Fruit fly (Drosophila melanogaster): ENCODE results near the gene CG12496.

The CG12496 gene

DNA sequence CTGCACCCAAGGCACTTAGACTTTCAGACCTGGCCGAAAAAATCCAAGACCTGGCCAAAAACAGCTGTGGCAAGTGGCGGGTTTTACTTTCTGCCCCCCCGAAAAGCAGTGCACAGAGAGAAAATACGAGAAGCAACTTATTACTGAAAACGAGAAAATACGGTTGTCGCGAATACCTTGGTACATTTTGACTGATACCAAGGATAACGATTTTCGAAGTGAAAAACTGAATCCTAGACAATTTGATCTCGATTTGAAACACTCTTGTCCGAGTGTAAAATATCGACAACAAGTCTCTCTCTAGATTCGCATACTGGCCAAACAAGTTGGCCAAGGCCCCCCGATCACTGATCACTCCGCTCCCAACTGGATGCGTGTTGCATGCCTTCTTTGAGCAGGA lies 50.9 kb downstream of the CG12496 start (continued):
- peak; percentile 89 for TF ChIP-seq CG34406 (GFP tag; optimal IDR thresholded peaks at IDR 0.05)
- peak; percentile 89 for TF ChIP-seq CG16779 (tag; optimal IDR thresholded peaks at IDR 0.05)
- TF ChIP-seq esn (GFP tag; optimal IDR thresholded peaks at IDR 0.05) = peak; percentile 89
- TF ChIP-seq CG3919 (GFP tag; optimal IDR thresholded peaks at IDR 0.05) = peak; percentile 96
- TF ChIP-seq CG31627 (GFP tag; optimal IDR thresholded peaks at IDR 0.05) = peak; percentile 85
- TF ChIP-seq Sox14 (GFP tag; optimal IDR thresholded peaks at IDR 0.05) = peak; percentile 92
- peak; percentile 92 for TF ChIP-seq cyc (GFP tag; optimal IDR thresholded peaks at IDR 0.05)
- peak; percentile 90 for TF ChIP-seq spab (GFP tag; optimal IDR thresholded peaks at IDR 0.05)
- TF ChIP-seq Eip75B (GFP tag; optimal IDR thresholded peaks at IDR 0.05) = peak; percentile 93
- peak; percentile 88 for TF ChIP-seq lz (GFP tag; optimal IDR thresholded peaks at IDR 0.05)
- peak; percentile 95 for TF ChIP-seq CG32006 (GFP tag; optimal IDR thresholded peaks at IDR 0.05)
- peak; percentile 91 for TF ChIP-seq Gug (GFP tag; IDR thresholded peaks at IDR 0.05)
- peak; percentile 94 for TF ChIP-seq pdm3 (GFP tag; optimal IDR thresholded peaks at IDR 0.05)
- TF ChIP-seq CG11902 (GFP tag; optimal IDR thresholded peaks at IDR 0.05) = peak; percentile 88
- TF ChIP-seq achi (GFP tag; optimal IDR thresholded peaks at IDR 0.05) = peak; percentile 93
- peak; percentile 93 for TF ChIP-seq CG6808 (GFP tag; optimal IDR thresholded peaks at IDR 0.05)
- peak; percentile 76 for TF ChIP-seq Ets21C (GFP tag; optimal IDR thresholded peaks at IDR 0.05)
- peak; percentile 96 for TF ChIP-seq CG7368 (GFP tag; optimal IDR thresholded peaks at IDR 0.05)
- TF ChIP-seq topi (GFP tag; optimal IDR thresholded peaks at IDR 0.05) = peak; percentile 94
- TF ChIP-seq CG9139 (GFP tag; optimal IDR thresholded peaks at IDR 0.05) = peak; percentile 78
- TF ChIP-seq CG6163 (GFP tag; IDR thresholded peaks at IDR 0.05) = peak; percentile 98
- peak; percentile 92 for TF ChIP-seq Hr4 (GFP tag; optimal IDR thresholded peaks at IDR 0.05)

Data from whole organism, prepupa.